Worm (Caenorhabditis elegans): ENCODE data around the gene Y65A5A.2.

DNA sequence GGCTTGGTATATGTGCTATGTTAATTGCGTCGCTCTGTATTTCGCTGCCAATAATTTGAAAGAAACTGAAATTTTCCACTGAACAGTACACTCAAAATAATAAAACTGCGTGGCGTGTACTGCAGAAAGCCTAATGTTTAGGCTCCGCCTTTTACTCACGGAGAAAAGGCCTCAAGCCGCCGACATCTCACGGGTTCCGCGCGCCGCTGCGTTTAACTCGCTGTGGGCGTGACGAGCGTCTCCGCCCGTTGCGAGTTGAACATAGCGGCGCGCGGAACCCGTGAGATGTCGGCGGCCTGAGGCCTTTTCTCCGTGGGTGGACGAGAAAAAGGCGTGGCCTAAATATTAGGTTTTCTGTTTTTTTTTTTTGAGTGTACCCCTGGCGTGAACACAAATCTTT is 27.2 kb upstream of the Y65A5A.2 start:
- TF ChIP-seq lin-39 (tag; optimal IDR thresholded peaks at IDR 0.05), result no peak
- TF ChIP-seq nhr-76 (tag; optimal IDR thresholded peaks at IDR 0.05), result no peak
- TF ChIP-seq R02D3.7 (tag; optimal IDR thresholded peaks at IDR 0.05), result no peak
- no peak for TF ChIP-seq ztf-4 (tag; optimal IDR thresholded peaks at IDR 0.05)
- TF ChIP-seq pha-4 (tag; optimal IDR thresholded peaks at IDR 0.05), result no peak
- TF ChIP-seq egl-27 (tag; optimal IDR thresholded peaks at IDR 0.05), result no peak
- TF ChIP-seq elt-3 (tag; optimal IDR thresholded peaks at IDR 0.05), result no peak
- no peak for TF ChIP-seq ztf-11 (tag; optimal IDR thresholded peaks at IDR 0.05)
- TF ChIP-seq nhr-43 (tag; optimal IDR thresholded peaks at IDR 0.05; ENCODE audit: poor library complexity, severe bottlenecking), result no peak
- TF ChIP-seq unc-39 (tag; optimal IDR thresholded peaks at IDR 0.05), result no peak
- TF ChIP-seq eor-1 (tag; optimal IDR thresholded peaks at IDR 0.05), result no peak
- TF ChIP-seq nhr-28 (tag; optimal IDR thresholded peaks at IDR 0.05), result no peak
- no peak for TF ChIP-seq nfya-1 (tag; optimal IDR thresholded peaks at IDR 0.05; ENCODE audit: insufficient read depth)
